Fruit fly (Drosophila melanogaster) whole organism, embryonic: ENCODE data around the gene Stat92E.

Source experiments
- ATbp ChIP-seq: fragments of 200-800 bp; sonication (Bioruptor generic); optimal IDR thresholded peaks from 2 replicates; lab custom pipeline; 2017; ENCODE audit warnings: missing biosample characterization, mild to moderate bottlenecking, missing genetic modification characterization, missing genetic modification reagents
- Adf1 ChIP-seq: fragments of 200-800 bp; sonication (Bioruptor generic); IDR thresholded peaks from 2 replicates; pipeline ENCODE4 v1.3.6; 2022; ENCODE audit warnings: missing biosample characterization, missing genetic modification characterization
- Atf6 ChIP-seq: fragments of 200-800 bp; sonication (Bioruptor generic); IDR thresholded peaks from 2 replicates; pipeline ENCODE4 v1.3.6; 2022; ENCODE audit warnings: missing biosample characterization, missing genetic modification characterization
- CG10274 ChIP-seq: fragments of 200-800 bp; sonication (Bioruptor generic); optimal IDR thresholded peaks from 3 replicates; lab custom pipeline; 2017; ENCODE audit warnings: missing biosample characterization, mild to moderate bottlenecking, missing genetic modification characterization
- CG10654 ChIP-seq: fragments of 200-800 bp; sonication (Bioruptor generic); optimal IDR thresholded peaks from 2 replicates; lab custom pipeline; 2016; ENCODE audit warnings: missing biosample characterization, missing genetic modification characterization
- CG11085 ChIP-seq: fragments of 200-800 bp; sonication (Bioruptor generic); IDR thresholded peaks from 2 replicates; pipeline ENCODE4 v1.3.6; 2022; ENCODE audit warnings: missing biosample characterization, missing genetic modification characterization
- CG11093 ChIP-seq: fragments of 200-800 bp; sonication (Bioruptor generic); IDR thresholded peaks from 3 replicates; pipeline ENCODE4 v1.3.6; 2022; ENCODE audit warnings: missing biosample characterization, missing genetic modification characterization
- CG13624 ChIP-seq: fragments of 200-800 bp; sonication (Bioruptor generic); optimal IDR thresholded peaks from 2 replicates; lab custom pipeline; 2016; ENCODE audit warnings: missing biosample characterization, missing genetic modification characterization
- CG14014 ChIP-seq: fragments of 200-800 bp; sonication (Bioruptor generic); IDR thresholded peaks from 2 replicates; pipeline ENCODE4 v1.3.6; 2022; ENCODE audit warnings: missing biosample characterization, missing genetic modification characterization
- CG1529 ChIP-seq: fragments of 200-800 bp; sonication (Bioruptor generic); optimal IDR thresholded peaks from 3 replicates; lab custom pipeline; 2018; ENCODE audit warnings: missing biosample characterization, missing genetic modification characterization
- CG15601 ChIP-seq: fragments of 200-800 bp; sonication (Bioruptor generic); optimal IDR thresholded peaks from 3 replicates; lab custom pipeline; 2019; ENCODE audit warnings: missing biosample characterization, mild to moderate bottlenecking, missing genetic modification characterization, moderate library complexity
- CG16813 ChIP-seq: fragments of 200-800 bp; sonication (Bioruptor generic); IDR thresholded peaks from 3 replicates; pipeline ENCODE4 v1.3.6; 2022; ENCODE audit warnings: missing biosample characterization, missing genetic modification characterization; ENCODE audit not compliant: partially characterized antibody
- CG17328 ChIP-seq: fragments of 200-800 bp; sonication (Bioruptor generic); IDR thresholded peaks from 2 replicates; pipeline ENCODE4 v1.3.6; 2022; ENCODE audit warnings: missing biosample characterization, missing genetic modification characterization
- CG17361 ChIP-seq: fragments of 200-800 bp; sonication (Bioruptor generic); IDR thresholded peaks from 3 replicates; pipeline ENCODE4 v1.3.6; 2022; ENCODE audit warnings: missing biosample characterization, missing genetic modification characterization
- CG1792 ChIP-seq: fragments of 200-800 bp; sonication (Bioruptor generic); optimal IDR thresholded peaks from 2 replicates; lab custom pipeline; 2016; ENCODE audit warnings: missing biosample characterization, missing genetic modification characterization
- CG2120 ChIP-seq: fragments of 200-800 bp; sonication (Bioruptor generic); optimal IDR thresholded peaks from 3 replicates; lab custom pipeline; 2016; ENCODE audit warnings: missing biosample characterization, missing genetic modification characterization
- CG2129 ChIP-seq: fragments of 200-800 bp; sonication (Bioruptor generic); IDR thresholded peaks from 2 replicates; pipeline ENCODE4 v1.3.6; 2022; ENCODE audit warnings: missing biosample characterization, missing genetic modification characterization; ENCODE audit not compliant: partially characterized antibody
- CG2199 ChIP-seq: fragments of 200-800 bp; sonication (Bioruptor generic); IDR thresholded peaks from 3 replicates; pipeline ENCODE4 v1.3.6; 2022; ENCODE audit warnings: missing biosample characterization, missing genetic modification characterization
- CG31365 ChIP-seq: fragments of 200-800 bp; sonication (Bioruptor generic); optimal IDR thresholded peaks from 2 replicates; lab custom pipeline; 2018; ENCODE audit warnings: missing biosample characterization, mild to moderate bottlenecking, missing genetic modification characterization
- CG31441 ChIP-seq: fragments of 200-800 bp; sonication (Bioruptor generic); IDR thresholded peaks from 2 replicates; pipeline ENCODE4 v1.3.6; 2022; ENCODE audit warnings: missing biosample characterization, missing genetic modification characterization
- CG3407 ChIP-seq: fragments of 200-800 bp; sonication (Bioruptor generic); optimal IDR thresholded peaks from 2 replicates; lab custom pipeline; 2018; ENCODE audit warnings: missing biosample characterization, mild to moderate bottlenecking, missing genetic modification characterization
- CG4328 ChIP-seq: fragments of 200-800 bp; sonication (Bioruptor generic); optimal IDR thresholded peaks from 3 replicates; lab custom pipeline; 2017; ENCODE audit warnings: missing biosample characterization, missing genetic modification reagents, missing genetic modification characterization
- CG6175 ChIP-seq: fragments of 200-800 bp; sonication (Bioruptor generic); IDR thresholded peaks from 3 replicates; pipeline ENCODE4 v1.3.6; 2022; ENCODE audit warnings: missing biosample characterization, missing genetic modification characterization
- CG7271 ChIP-seq: fragments of 200-800 bp; sonication (Bioruptor generic); optimal IDR thresholded peaks from 2 replicates; lab custom pipeline; 2018; ENCODE audit warnings: missing biosample characterization, mild to moderate bottlenecking, missing genetic modification characterization, moderate library complexity
- Dad ChIP-seq: fragments of 200-800 bp; sonication (Bioruptor generic); optimal IDR thresholded peaks from 3 replicates; lab custom pipeline; 2016; ENCODE audit warnings: missing biosample characterization, missing genetic modification characterization
- Dfd ChIP-seq, 2 experiments: fragments of >200 bp; optimal IDR thresholded peaks; 2 replicates each; lab custom pipeline; 2017; ENCODE audit warnings: missing biosample characterization in 2 of 2, missing genetic modification characterization in 2 of 2
- Dp ChIP-seq: fragments of 200-800 bp; sonication (Bioruptor generic); optimal IDR thresholded peaks from 2 replicates; lab custom pipeline; 2018; ENCODE audit warnings: missing biosample characterization, mild to moderate bottlenecking, missing genetic modification characterization, moderate library complexity
- Hr78 ChIP-seq, 2 experiments: fragments of 200-800 bp in 1 of 2; fragments of >200 bp in 1 of 2; sonication (Bioruptor generic) in 1 of 2; optimal IDR thresholded peaks; 2 replicates each; lab custom pipeline; 2017 to 2019; ENCODE audit warnings: missing biosample characterization in 2 of 2, missing genetic modification characterization in 2 of 2, mild to moderate bottlenecking in 1 of 2, moderate library complexity in 1 of 2
- MESR4 ChIP-seq: fragments of 200-800 bp; sonication (Bioruptor generic); optimal IDR thresholded peaks from 2 replicates; lab custom pipeline; 2018; ENCODE audit warnings: missing biosample characterization, mild to moderate bottlenecking, missing genetic modification characterization, moderate library complexity
- Neu2 ChIP-seq: fragments of 200-800 bp; sonication (Bioruptor generic); optimal IDR thresholded peaks from 3 replicates; lab custom pipeline; 2016; ENCODE audit warnings: missing biosample characterization, missing genetic modification characterization, borderline replicate concordance
- Sry-β ChIP-seq: fragments of 200-800 bp; sonication (Bioruptor generic); optimal IDR thresholded peaks from 2 replicates; lab custom pipeline; 2018; ENCODE audit warnings: missing biosample characterization, mild to moderate bottlenecking, missing genetic modification characterization, moderate library complexity
- Xbp1 ChIP-seq: fragments of 200-800 bp; sonication (Bioruptor generic); optimal IDR thresholded peaks from 3 replicates; lab custom pipeline; 2016; ENCODE audit warnings: missing biosample characterization, mild to moderate bottlenecking, missing genetic modification characterization
- bab2 ChIP-seq: fragments of 200-800 bp; sonication (Bioruptor generic); optimal IDR thresholded peaks from 2 replicates; lab custom pipeline; 2016; ENCODE audit warnings: missing biosample characterization, missing genetic modification characterization
- bowl ChIP-seq: fragments of 200-800 bp; sonication (Bioruptor generic); IDR thresholded peaks from 2 replicates; pipeline ENCODE4 v1.3.6; 2022; ENCODE audit warnings: missing biosample characterization, missing genetic modification characterization
- da ChIP-seq: fragments of 200-800 bp; sonication (Bioruptor generic); optimal IDR thresholded peaks from 2 replicates; lab custom pipeline; 2016; ENCODE audit warnings: missing biosample characterization, missing genetic modification characterization
- dan ChIP-seq: fragments of 200-800 bp; sonication (Bioruptor generic); IDR thresholded peaks from 2 replicates; pipeline ENCODE4 v1.3.6; 2022; ENCODE audit warnings: missing biosample characterization, missing genetic modification characterization
- dm ChIP-seq: fragments of 200-800 bp; sonication (Bioruptor generic); optimal IDR thresholded peaks from 3 replicates; lab custom pipeline; 2016; ENCODE audit warnings: missing biosample characterization, missing genetic modification characterization
- eve ChIP-seq, 2 experiments: fragments of >200 bp; optimal IDR thresholded peaks; 2 replicates each; lab custom pipeline; 2017; ENCODE audit warnings: missing biosample characterization in 2 of 2, missing genetic modification characterization in 2 of 2
- hbn ChIP-seq: fragments of 200-800 bp; sonication (Bioruptor generic); IDR thresholded peaks from 2 replicates; pipeline ENCODE4 v1.3.6; 2022; ENCODE audit warnings: missing biosample characterization, missing genetic modification characterization; ENCODE audit not compliant: partially characterized antibody
- kah ChIP-seq: fragments of 200-800 bp; sonication (Bioruptor generic); optimal IDR thresholded peaks from 2 replicates; lab custom pipeline; 2018; ENCODE audit warnings: missing biosample characterization, mild to moderate bottlenecking, missing genetic modification characterization
- kni ChIP-seq: fragments of 200-800 bp; sonication (Bioruptor generic); optimal IDR thresholded peaks from 3 replicates; lab custom pipeline; 2017; ENCODE audit warnings: mild to moderate bottlenecking, missing biosample characterization, missing genetic modification reagents, missing genetic modification characterization
- mld ChIP-seq: fragments of 200-800 bp; sonication (Bioruptor generic); IDR thresholded peaks from 3 replicates; pipeline ENCODE4 v1.3.6; 2022; ENCODE audit warnings: missing biosample characterization, missing genetic modification characterization; ENCODE audit not compliant: partially characterized antibody
- nmo ChIP-seq: fragments of 200-800 bp; sonication (Bioruptor generic); optimal IDR thresholded peaks from 2 replicates; lab custom pipeline; 2018; ENCODE audit warnings: missing biosample characterization, mild to moderate bottlenecking, missing genetic modification characterization, moderate library complexity
- odd ChIP-seq: fragments of 200-800 bp; sonication (Bioruptor generic); optimal IDR thresholded peaks from 2 replicates; lab custom pipeline; 2017; ENCODE audit warnings: missing biosample characterization, mild to moderate bottlenecking, missing genetic modification characterization
- otp ChIP-seq: fragments of 200-800 bp; sonication (Bioruptor generic); IDR thresholded peaks from 3 replicates; pipeline ENCODE4, ENCODE4 v1.3.6; 2022; ENCODE audit warnings: missing biosample characterization, missing genetic modification characterization
- tgo ChIP-seq: fragments of 200-800 bp; sonication (Bioruptor generic); IDR thresholded peaks from 3 replicates; pipeline ENCODE4 v1.3.6; 2022; ENCODE audit warnings: missing biosample characterization, missing genetic modification characterization
- tup ChIP-seq: fragments of 200-800 bp; sonication (Bioruptor generic); optimal IDR thresholded peaks from 2 replicates; lab custom pipeline; 2016; ENCODE audit warnings: missing biosample characterization, mild to moderate bottlenecking, missing genetic modification characterization, moderate library complexity
- zen ChIP-seq: fragments of 200-800 bp; sonication (Bioruptor generic); optimal IDR thresholded peaks from 3 replicates; lab custom pipeline; 2018; ENCODE audit warnings: missing biosample characterization, mild to moderate bottlenecking, missing genetic modification characterization, moderate library complexity

Stat92E gene

dm6 chr3R:20587630-20588479, 35.7 kb upstream of the Stat92E start, which contains the start of gene Septin2 (continued):
- 0 out of 3 replicates have a peak, but pooled peaks have one; percentile 46 for TF ChIP-seq CG2199 (GFP tag; lab: Robert Waterston, UW)
- peak; percentile 33 for TF ChIP-seq CG10274 (GFP tag; lab: Kevin White, UChicago)
- TF ChIP-seq Dad (GFP tag; lab: Kevin White, UChicago), result peak; percentile 57
- peak; percentile 63 for TF ChIP-seq CG10654 (GFP tag; lab: Kevin White, UChicago)
- peak; percentile 55 for TF ChIP-seq CG13624 (GFP tag; lab: Kevin White, UChicago)
- TF ChIP-seq Adf1 (GFP tag; lab: Robert Waterston, UW), result no peak
- no peak for TF ChIP-seq CG11085
- TF ChIP-seq tup (GFP tag; lab: Kevin White, UChicago), result peak; percentile 55
- peak; percentile 80 for TF ChIP-seq CG15601
- peak; percentile 87 for TF ChIP-seq nmo (GFP tag; lab: Kevin White, UChicago)
- 0 out of 3 replicates have a peak, but pooled peaks have one; percentile 6 for TF ChIP-seq CG16813
- peak; percentile 25 for TF ChIP-seq Dp (GFP tag; lab: Kevin White, UChicago)
- TF ChIP-seq CG17328 (GFP tag; lab: Robert Waterston, UW), result peak; percentile 54; the same call in 1 of the 2 replicates
- no peak for TF ChIP-seq CG7271 (tag; lab: Kevin White, UChicago)
- peak in 1 of 2 experiments; percentile 62 for TF ChIP-seq Hr78 (GFP tag; optimal IDR thresholded peaks at IDR 0.05; lab: Kevin White, UChicago)
- no peak for TF ChIP-seq dan (GFP tag; lab: Robert Waterston, UW)
- peak; percentile 47; the same call in 1 of the 2 replicates for TF ChIP-seq Atf6 (GFP tag; lab: Robert Waterston, UW)
- peak; percentile 2 for TF ChIP-seq zen (tag; lab: Kevin White, UChicago)
- TF ChIP-seq kah, result peak; percentile 46
- peak; percentile 71 for TF ChIP-seq kni (GFP tag; lab: Kevin White, UChicago)
- TF ChIP-seq CG3407 (GFP tag; lab: Kevin White, UChicago), result peak; percentile 81
- no peak for TF ChIP-seq eve (GFP tag; optimal IDR thresholded peaks at IDR 0.05; lab: Kevin White, UChicago)
- TF ChIP-seq bab2, result peak; percentile 76
- TF ChIP-seq Xbp1, result peak; percentile 79
- no peak; the same call in 2 of the 3 replicates for TF ChIP-seq otp (GFP tag; lab: Robert Waterston, UW)
- TF ChIP-seq odd, result peak; percentile 85
- TF ChIP-seq CG31441, result peak; percentile 72
- TF ChIP-seq dm (GFP tag; lab: Kevin White, UChicago), result no peak
- TF ChIP-seq CG4328 (GFP tag; lab: Kevin White, UChicago), result peak; percentile 50
- TF ChIP-seq hbn, result no peak
- no peak for TF ChIP-seq mld (GFP tag; lab: Robert Waterston, UW)
- TF ChIP-seq CG1792 (GFP tag; lab: Kevin White, UChicago), result peak; percentile 61
- TF ChIP-seq CG6175, result no peak
- TF ChIP-seq CG31365 (tag; lab: Kevin White, UChicago), result peak; percentile 24
- no peak for TF ChIP-seq bowl (GFP tag; lab: Robert Waterston, UW)
- peak; percentile 31; the same call in 1 of the 3 replicates for TF ChIP-seq CG11093
- no peak for TF ChIP-seq Dfd (GFP tag; optimal IDR thresholded peaks at IDR 0.05; lab: Kevin White, UChicago)
- TF ChIP-seq CG2129 (GFP tag; lab: Robert Waterston, UW), result no peak
- TF ChIP-seq tgo (GFP tag; lab: Robert Waterston, UW), result peak; percentile 63; the same call in 2 of the 3 replicates
- TF ChIP-seq CG2120, result peak; percentile 52
- peak; percentile 84 for TF ChIP-seq CG1529
- TF ChIP-seq Sry-β (GFP tag; lab: Kevin White, UChicago), result peak; percentile 36
- TF ChIP-seq Neu2 (GFP tag; lab: Kevin White, UChicago), result no peak
- TF ChIP-seq CG14014 (GFP tag; lab: Robert Waterston, UW), result peak; percentile 38; the same call in 1 of the 2 replicates
- TF ChIP-seq MESR4, result peak; percentile 97
- TF ChIP-seq ATbp (GFP tag; lab: Kevin White, UChicago), result peak; percentile 86
- TF ChIP-seq da (GFP tag; lab: Kevin White, UChicago), result no peak
- peak; percentile 84 for TF ChIP-seq CG17361 (GFP tag; lab: Robert Waterston, UW)
